Worm (Caenorhabditis elegans): ENCODE measurements around the gene H01M10.2.

Gene H01M10.2

DNA sequence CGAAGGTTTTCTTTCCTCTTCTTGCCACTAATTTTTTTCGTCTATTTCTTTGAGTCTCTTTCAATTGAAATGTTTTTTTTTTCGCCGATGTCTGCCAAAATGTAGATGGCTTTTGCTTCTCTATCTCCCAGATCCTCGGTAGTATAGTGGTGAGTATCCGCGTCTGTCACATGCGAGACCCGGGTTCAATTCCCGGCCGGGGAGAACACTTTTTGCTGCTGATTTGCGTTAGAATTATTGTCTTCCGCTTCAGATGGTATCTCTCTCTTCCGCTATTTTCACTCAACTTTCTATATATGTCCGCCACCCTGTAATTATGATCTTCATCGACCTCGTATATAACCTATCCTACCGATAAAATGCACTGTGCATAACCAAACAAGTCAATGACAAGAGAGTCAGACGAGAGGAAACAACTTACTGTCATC, 32.1 kb downstream of the H01M10.2 start (continued):
- TF ChIP-seq snpc-3.4 (tag; optimal IDR thresholded peaks at IDR 0.05): peak; percentile 65
- TF ChIP-seq repo-1 (tag; optimal IDR thresholded peaks at IDR 0.05): peak; percentile 43
- TF ChIP-seq nfya-1 (tag; optimal IDR thresholded peaks at IDR 0.05; ENCODE audit: borderline replicate concordance, insufficient read depth): no peak
- TF ChIP-seq nfyb-1 (GFP tag; IDR thresholded peaks at IDR 0.05): no peak
- no peak for TF ChIP-seq ztf-6 (GFP tag; IDR thresholded peaks at IDR 0.05)
- TF ChIP-seq F49E8.2 (tag; optimal IDR thresholded peaks at IDR 0.05; ENCODE audit: insufficient read depth): peak; percentile 1
- peak; percentile 50 for TF ChIP-seq athp-1 (tag; optimal IDR thresholded peaks at IDR 0.05)
- TF ChIP-seq unc-130 (GFP tag; optimal IDR thresholded peaks at IDR 0.05): peak; percentile 19
- peak; percentile 73 for TF ChIP-seq T07F8.4 (tag; optimal IDR thresholded peaks at IDR 0.05)
- no peak for TF ChIP-seq ceh-79 (tag; optimal IDR thresholded peaks at IDR 0.05)
- no peak for TF ChIP-seq bed-1 (GFP tag; IDR thresholded peaks at IDR 0.05)
- no peak for TF ChIP-seq tlf-1 (GFP tag; optimal IDR thresholded peaks at IDR 0.05)
- 0 out of 2 replicates have a peak, but pooled peaks have one; percentile 50 for TF ChIP-seq Y56A3A.18 (GFP tag; IDR thresholded peaks at IDR 0.05)
- TF ChIP-seq rec-8 (tag; optimal IDR thresholded peaks at IDR 0.05): peak; percentile 80 to 85
- TF ChIP-seq F33H1.4 (GFP tag; IDR thresholded peaks at IDR 0.05): no peak
- peak; percentile 52; the same call in 1 of the 2 replicates for TF ChIP-seq egrh-3 (GFP tag; IDR thresholded peaks at IDR 0.05)
- no peak for TF ChIP-seq Y79H2A.3 (GFP tag; conservative IDR thresholded peaks at IDR 0.05)
- 0 out of 2 replicates have a peak, but pooled peaks have one; percentile 44 for TF ChIP-seq bed-2 (GFP tag; IDR thresholded peaks at IDR 0.05)
- TF ChIP-seq ztf-26 (tag; optimal IDR thresholded peaks at IDR 0.05): peak; percentile 34
- peak; percentile 55 for TF ChIP-seq K11D2.4 (GFP tag; IDR thresholded peaks at IDR 0.05)
- no peak for TF ChIP-seq lsl-1 (GFP tag; optimal IDR thresholded peaks at IDR 0.05)
- TF ChIP-seq zfh-2 (GFP tag; conservative IDR thresholded peaks at IDR 0.05): peak; percentile 49; the same call in 1 of the 2 replicates
- peak; percentile 64 for TF ChIP-seq ceh-27 (GFP tag; optimal IDR thresholded peaks at IDR 0.05)
- TF ChIP-seq ztf-22 (GFP tag; optimal IDR thresholded peaks at IDR 0.05): no peak
- TF ChIP-seq ccch-3 (GFP tag; optimal IDR thresholded peaks at IDR 0.05): peak; percentile 29
- peak; percentile 28; the same call in 1 of the 2 replicates for TF ChIP-seq cebp-1 (GFP tag; IDR thresholded peaks at IDR 0.05)
- TF ChIP-seq cebp-1 (tag; optimal IDR thresholded peaks at IDR 0.05): peak; percentile 75
- TF ChIP-seq let-526 (GFP tag; IDR thresholded peaks at IDR 0.05): peak; percentile 33; the same call in 1 of the 2 replicates
- TF ChIP-seq lin-40 (tag; optimal IDR thresholded peaks at IDR 0.05): peak; percentile 82
- TF ChIP-seq B0336.3 (GFP tag; IDR thresholded peaks at IDR 0.05): peak; percentile 49; the same call in 1 of the 2 replicates
- peak; percentile 93 for TF ChIP-seq snpc-1.3 (tag; optimal IDR thresholded peaks at IDR 0.05; ENCODE audit: insufficient read depth)
- TF ChIP-seq ceh-58 (GFP tag; IDR thresholded peaks at IDR 0.05): no peak
- TF ChIP-seq hsf-1 (GFP tag; IDR thresholded peaks at IDR 0.05): no peak
- TF ChIP-seq K12H6.12 (tag; optimal IDR thresholded peaks at IDR 0.05): peak; percentile 66
- no peak for TF ChIP-seq F39B2.1 (GFP tag; IDR thresholded peaks at IDR 0.05)
- peak; percentile 46 for TF ChIP-seq T26A5.8 (tag; optimal IDR thresholded peaks at IDR 0.05)
- TF ChIP-seq Y53G8AR.9 (GFP tag; conservative IDR thresholded peaks at IDR 0.05): no peak
- TF ChIP-seq aptf-2 (GFP tag; conservative IDR thresholded peaks at IDR 0.05): no peak
- TF ChIP-seq F57C9.4 (tag; optimal IDR thresholded peaks at IDR 0.05): no peak
- TF ChIP-seq dpl-1 (GFP tag; optimal IDR thresholded peaks at IDR 0.05): no peak
- TF ChIP-seq pha-4 (tag; optimal IDR thresholded peaks at IDR 0.05): no peak
- 0 out of 2 replicates have a peak, but pooled peaks have one; percentile 52 for TF ChIP-seq nhr-120 (GFP tag; IDR thresholded peaks at IDR 0.05)
- peak; percentile 25 for TF ChIP-seq fkh-3 (tag; optimal IDR thresholded peaks at IDR 0.05)
- peak; percentile 84 for TF ChIP-seq hmg-1.2 (GFP tag; IDR thresholded peaks at IDR 0.05)
- no peak for TF ChIP-seq attf-6 (GFP tag; IDR thresholded peaks at IDR 0.05)
- TF ChIP-seq dox-1 (GFP tag; IDR thresholded peaks at IDR 0.05): peak; percentile 71
- no peak for TF ChIP-seq lag-1 (GFP tag; IDR thresholded peaks at IDR 0.05)
- TF ChIP-seq ztf-25 (GFP tag; IDR thresholded peaks at IDR 0.05): peak; percentile 77; the same call in 1 of the 2 replicates
